Fruit fly (Drosophila melanogaster) whole organism, embryonic: ENCODE measurements around the gene CG12640.

Experiments
- Atf6 ChIP-seq: fragments of 200-800 bp; sonication (Bioruptor generic); IDR thresholded peaks from 2 replicates; pipeline ENCODE4 v1.3.6; 2022; ENCODE audit warnings: missing biosample characterization, missing genetic modification characterization
- CG10267 ChIP-seq: fragments of 200-800 bp; sonication (Bioruptor generic); optimal IDR thresholded peaks from 2 replicates; lab custom pipeline; 2018; ENCODE audit warnings: missing biosample characterization, mild to moderate bottlenecking, missing genetic modification characterization, moderate library complexity
- CG11085 ChIP-seq: fragments of 200-800 bp; sonication (Bioruptor generic); IDR thresholded peaks from 2 replicates; pipeline ENCODE4 v1.3.6; 2022; ENCODE audit warnings: missing biosample characterization, missing genetic modification characterization
- CG1233 ChIP-seq: fragments of 200-800 bp; sonication (Bioruptor generic); optimal IDR thresholded peaks from 4 replicates; lab custom pipeline; 2018; ENCODE audit warnings: missing biosample characterization, mild to moderate bottlenecking, missing genetic modification characterization
- CG17385 ChIP-seq: fragments of 200-800 bp; sonication (Bioruptor generic); optimal IDR thresholded peaks from 3 replicates; lab custom pipeline; 2018; ENCODE audit warnings: missing biosample characterization, mild to moderate bottlenecking, missing genetic modification characterization
- CG2202 ChIP-seq: fragments of 200-800 bp; sonication (Bioruptor generic); optimal IDR thresholded peaks from 2 replicates; lab custom pipeline; 2018; ENCODE audit warnings: missing biosample characterization, mild to moderate bottlenecking, missing genetic modification characterization
- CG3163 ChIP-seq: fragments of 200-800 bp; sonication (Bioruptor generic); optimal IDR thresholded peaks from 3 replicates; lab custom pipeline; 2016; ENCODE audit warnings: missing biosample characterization, missing genetic modification characterization
- CG32772 ChIP-seq: fragments of 200-800 bp; sonication (Bioruptor generic); IDR thresholded peaks from 2 replicates; pipeline ENCODE4 v1.3.6; 2022; ENCODE audit warnings: missing biosample characterization, missing genetic modification characterization
- CG3281 ChIP-seq: fragments of 200-800 bp; sonication (Bioruptor generic); optimal IDR thresholded peaks from 3 replicates; lab custom pipeline; 2017; ENCODE audit warnings: missing biosample characterization, mild to moderate bottlenecking, missing genetic modification characterization
- CG34224 ChIP-seq: fragments of 200-800 bp; sonication (Bioruptor generic); IDR thresholded peaks from 3 replicates; pipeline ENCODE4 v1.3.6; 2022; ENCODE audit warnings: missing biosample characterization, missing genetic modification characterization; ENCODE audit not compliant: partially characterized antibody
- CG3726 ChIP-seq: fragments of 200-800 bp; sonication (Bioruptor generic); IDR thresholded peaks from 3 replicates; pipeline ENCODE4, ENCODE4 v1.3.6; 2022; ENCODE audit warnings: missing biosample characterization, missing genetic modification characterization
- CG3838 ChIP-seq: fragments of 200-800 bp; sonication (Bioruptor generic); optimal IDR thresholded peaks from 3 replicates; lab custom pipeline; 2016; ENCODE audit warnings: missing biosample characterization, missing genetic modification characterization
- CG43689 ChIP-seq: fragments of 200-800 bp; sonication (Bioruptor generic); IDR thresholded peaks from 2 replicates; pipeline ENCODE4 v1.3.6; 2022; ENCODE audit warnings: missing biosample characterization, missing genetic modification characterization
- CG6765 ChIP-seq: fragments of 200-800 bp; sonication (Bioruptor generic); optimal IDR thresholded peaks from 3 replicates; lab custom pipeline; 2017; ENCODE audit warnings: missing biosample characterization, mild to moderate bottlenecking, missing genetic modification characterization
- CG7271 ChIP-seq: fragments of 200-800 bp; sonication (Bioruptor generic); optimal IDR thresholded peaks from 2 replicates; lab custom pipeline; 2018; ENCODE audit warnings: missing biosample characterization, mild to moderate bottlenecking, missing genetic modification characterization, moderate library complexity
- CG8290 ChIP-seq, 3 experiments: fragments of 200-800 bp; sonication (Bioruptor generic); optimal IDR thresholded peaks; 2 replicates each; lab custom pipeline; 2016 to 2019; ENCODE audit warnings: missing biosample characterization in 3 of 3, missing genetic modification characterization in 3 of 3, mild to moderate bottlenecking in 2 of 3, moderate library complexity in 1 of 3
- CG8765 ChIP-seq: fragments of 200-800 bp; sonication (Bioruptor generic); IDR thresholded peaks from 2 replicates; pipeline ENCODE4 v1.3.6; 2022; ENCODE audit warnings: missing biosample characterization, missing genetic modification characterization
- D ChIP-seq, 2 experiments: fragments of 200-800 bp in 1 of 2; fragments of >200 bp in 1 of 2; sonication (Bioruptor generic) in 1 of 2; optimal IDR thresholded peaks; 2 replicates in 1 of 2; 3 replicates in 1 of 2; lab custom pipeline; 2017; ENCODE audit warnings: mild to moderate bottlenecking in 1 of 2, missing biosample characterization in 1 of 2, missing genetic modification characterization in 1 of 2, missing genetic modification reagents in 1 of 2
- Elba2 ChIP-seq: fragments of 200-800 bp; sonication (Bioruptor generic); optimal IDR thresholded peaks from 3 replicates; lab custom pipeline; 2016; ENCODE audit warnings: missing biosample characterization, missing genetic modification characterization
- Gug ChIP-seq: fragments of 200-800 bp; sonication (Bioruptor generic); IDR thresholded peaks from 4 replicates; pipeline ENCODE4 v1.3.6; 2022; ENCODE audit warnings: missing biosample characterization, missing genetic modification characterization
- HHEX ChIP-seq: fragments of 200-800 bp; sonication (Bioruptor generic); optimal IDR thresholded peaks from 3 replicates; lab custom pipeline; 2017; ENCODE audit warnings: missing biosample characterization, mild to moderate bottlenecking, missing genetic modification characterization, missing genetic modification reagents
- Hr3 ChIP-seq: fragments of 200-800 bp; sonication (Bioruptor generic); optimal IDR thresholded peaks from 3 replicates; lab custom pipeline; 2016; ENCODE audit warnings: missing biosample characterization, missing genetic modification characterization
- Hr78 ChIP-seq, 2 experiments: fragments of 200-800 bp in 1 of 2; fragments of >200 bp in 1 of 2; sonication (Bioruptor generic) in 1 of 2; optimal IDR thresholded peaks; 2 replicates each; lab custom pipeline; 2017 to 2019; ENCODE audit warnings: missing biosample characterization in 2 of 2, missing genetic modification characterization in 2 of 2, mild to moderate bottlenecking in 1 of 2, moderate library complexity in 1 of 2
- NK7.1 ChIP-seq: fragments of 200-800 bp; sonication (Bioruptor generic); optimal IDR thresholded peaks from 3 replicates; lab custom pipeline; 2016; ENCODE audit warnings: missing biosample characterization, missing genetic modification characterization
- Nf-YB ChIP-seq: fragments of 200-800 bp; sonication (Bioruptor generic); optimal IDR thresholded peaks from 3 replicates; lab custom pipeline; 2019; ENCODE audit warnings: missing biosample characterization, mild to moderate bottlenecking, missing genetic modification characterization, moderate library complexity
- NfI ChIP-seq: fragments of 200-800 bp; sonication (Bioruptor generic); optimal IDR thresholded peaks from 3 replicates; lab custom pipeline; 2018; ENCODE audit warnings: missing biosample characterization, mild to moderate bottlenecking, missing genetic modification characterization, moderate library complexity
- Opbp ChIP-seq: fragments of 200-800 bp; sonication (Bioruptor generic); IDR thresholded peaks from 3 replicates; pipeline ENCODE4 v1.3.6; 2022; ENCODE audit warnings: missing biosample characterization, missing genetic modification characterization; ENCODE audit not compliant: partially characterized antibody
- Sox102F ChIP-seq: fragments of 200-800 bp; sonication (Bioruptor generic); optimal IDR thresholded peaks from 2 replicates; lab custom pipeline; 2018; ENCODE audit warnings: missing biosample characterization, mild to moderate bottlenecking, missing genetic modification characterization, moderate library complexity
- Tbp ChIP-seq: fragments of >200 bp; optimal IDR thresholded peaks from 2 replicates; lab custom pipeline; 2018; ENCODE audit warnings: missing biosample characterization, missing genetic modification characterization
- cad ChIP-seq: fragments of >200 bp; optimal IDR thresholded peaks from 2 replicates; lab custom pipeline; 2017; ENCODE audit warnings: missing biosample characterization, missing genetic modification characterization
- caup ChIP-seq: fragments of 200-800 bp; sonication (Bioruptor generic); optimal IDR thresholded peaks from 3 replicates; lab custom pipeline; 2017; ENCODE audit warnings: missing biosample characterization, mild to moderate bottlenecking, missing genetic modification characterization, moderate library complexity; ENCODE audit not compliant: severe bottlenecking
- cg ChIP-seq: fragments of 200-800 bp; sonication (Bioruptor generic); optimal IDR thresholded peaks from 3 replicates; lab custom pipeline; 2019; ENCODE audit warnings: missing biosample characterization, mild to moderate bottlenecking, missing genetic modification characterization, moderate library complexity
- croc ChIP-seq: fragments of 200-800 bp; sonication (Bioruptor generic); conservative IDR thresholded peaks from 3 replicates; pipeline ENCODE4 v1.3.6; 2022; ENCODE audit warnings: missing biosample characterization, missing genetic modification characterization
- danr ChIP-seq: fragments of 200-800 bp; sonication (Bioruptor generic); IDR thresholded peaks from 2 replicates; pipeline ENCODE4 v1.3.6; 2022; ENCODE audit warnings: missing biosample characterization, missing genetic modification characterization
- dati ChIP-seq: fragments of 200-800 bp; sonication (Bioruptor generic); IDR thresholded peaks from 2 replicates; pipeline ENCODE4 v1.3.6; 2022; ENCODE audit warnings: missing biosample characterization, missing genetic modification characterization
- disco-r ChIP-seq: fragments of 200-800 bp; sonication (Bioruptor generic); optimal IDR thresholded peaks from 2 replicates; lab custom pipeline; 2016; ENCODE audit warnings: missing biosample characterization, missing genetic modification characterization
- fd102C ChIP-seq: fragments of 200-800 bp; sonication (Bioruptor generic); optimal IDR thresholded peaks from 2 replicates; lab custom pipeline; 2018; ENCODE audit warnings: missing biosample characterization, mild to moderate bottlenecking, missing genetic modification characterization, moderate library complexity
- fd96Cb ChIP-seq: fragments of 200-800 bp; sonication (Bioruptor generic); optimal IDR thresholded peaks from 2 replicates; lab custom pipeline; 2018; ENCODE audit warnings: missing biosample characterization, mild to moderate bottlenecking, missing genetic modification characterization, moderate library complexity
- gro ChIP-seq: fragments of 200-800 bp; sonication (Bioruptor generic); optimal IDR thresholded peaks from 2 replicates; lab custom pipeline; 2016; ENCODE audit warnings: missing biosample characterization, missing genetic modification characterization
- h ChIP-seq: fragments of >200 bp; optimal IDR thresholded peaks from 2 replicates; lab custom pipeline; 2017
- ind ChIP-seq: fragments of 200-800 bp; sonication (Bioruptor generic); optimal IDR thresholded peaks from 3 replicates; lab custom pipeline; 2016; ENCODE audit warnings: missing biosample characterization, missing genetic modification characterization
- odd ChIP-seq: fragments of 200-800 bp; sonication (Bioruptor generic); optimal IDR thresholded peaks from 2 replicates; lab custom pipeline; 2017; ENCODE audit warnings: missing biosample characterization, mild to moderate bottlenecking, missing genetic modification characterization
- sima ChIP-seq: fragments of 200-800 bp; sonication (Bioruptor generic); optimal IDR thresholded peaks from 2 replicates; lab custom pipeline; 2016; ENCODE audit warnings: missing biosample characterization, missing genetic modification characterization
- sisA ChIP-seq: fragments of 200-800 bp; sonication (Bioruptor generic); IDR thresholded peaks from 2 replicates; pipeline ENCODE4 v1.3.6; 2022; ENCODE audit warnings: missing biosample characterization, missing genetic modification characterization
- sr ChIP-seq: fragments of 200-800 bp; sonication (Bioruptor generic); IDR thresholded peaks from 3 replicates; pipeline ENCODE4 v1.3.6; 2022; ENCODE audit warnings: missing biosample characterization, missing genetic modification characterization
- ssp ChIP-seq: fragments of 200-800 bp; sonication (Bioruptor generic); IDR thresholded peaks from 2 replicates; pipeline ENCODE4 v1.3.6; 2022; ENCODE audit warnings: missing biosample characterization, missing genetic modification characterization
- stwl ChIP-seq: fragments of 200-800 bp; sonication (Bioruptor generic); optimal IDR thresholded peaks from 3 replicates; lab custom pipeline; 2018; ENCODE audit warnings: missing biosample characterization, mild to moderate bottlenecking, missing genetic modification characterization, moderate library complexity
- trem ChIP-seq: fragments of 200-800 bp; optimal IDR thresholded peaks from 3 replicates; lab custom pipeline; 2019; ENCODE audit warnings: missing biosample characterization, mild to moderate bottlenecking, missing genetic modification characterization, moderate library complexity
- unc-4 ChIP-seq: fragments of 200-800 bp; sonication (Bioruptor generic); IDR thresholded peaks from 2 replicates; pipeline ENCODE4 v1.3.6; 2022; ENCODE audit warnings: missing biosample characterization, missing genetic modification characterization; ENCODE audit not compliant: partially characterized antibody
- zen ChIP-seq: fragments of 200-800 bp; sonication (Bioruptor generic); optimal IDR thresholded peaks from 3 replicates; lab custom pipeline; 2018; ENCODE audit warnings: missing biosample characterization, mild to moderate bottlenecking, missing genetic modification characterization, moderate library complexity
- zf30C ChIP-seq: fragments of 200-800 bp; sonication (Bioruptor generic); optimal IDR thresholded peaks from 3 replicates; lab custom pipeline; 2018; ENCODE audit warnings: missing biosample characterization, mild to moderate bottlenecking, missing genetic modification characterization

CG12640 gene

DNA sequence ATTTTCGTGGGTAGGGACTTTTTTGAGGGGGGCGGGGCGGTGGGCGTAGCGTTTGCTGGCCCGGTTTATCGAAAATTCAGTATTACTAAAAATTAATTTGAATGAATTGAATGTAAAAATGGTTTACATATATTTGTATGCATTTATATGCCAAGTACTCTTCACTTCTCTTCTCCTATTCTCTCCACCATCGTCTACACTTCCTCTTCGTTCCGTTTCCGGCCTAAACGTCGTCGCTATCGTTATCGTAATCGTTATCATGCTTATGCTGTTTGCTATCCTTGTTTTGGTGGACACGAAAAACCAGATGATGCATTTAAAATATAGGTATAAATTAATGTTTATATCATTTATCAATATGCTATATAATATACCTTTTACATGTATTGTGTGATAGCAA lies 29.3 kb upstream of the CG12640 start (continued):
- TF ChIP-seq fd102C (GFP tag; lab: Kevin White, UChicago) (no peak), Elba2 (no peak), CG10267 (tag; lab: Kevin White, UChicago) (peak; percentile 35), zf30C (GFP tag; lab: Kevin White, UChicago) (no peak), cad (GFP tag; lab: Kevin White, UChicago) (no peak), D (optimal IDR thresholded peaks at IDR 0.05; lab: Kevin White, UChicago) (no peak), D (GFP tag; optimal IDR thresholded peaks at IDR 0.05; lab: Kevin White, UChicago) (no peak), CG17385 (GFP tag; lab: Kevin White, UChicago) (peak; percentile 77), CG3163 (GFP tag; lab: Kevin White, UChicago) (no peak), NfI (peak; percentile 42), CG8765 (GFP tag; lab: Robert Waterston, UW) (no peak), CG3726 (no peak), Hr3 (GFP tag; lab: Kevin White, UChicago) (no peak), fd96Cb (no peak), ssp (no peak), Opbp (GFP tag; lab: Robert Waterston, UW) (no peak), CG43689 (GFP tag; lab: Robert Waterston, UW) (no peak), odd (GFP tag; lab: Kevin White, UChicago) (no peak), Nf-YB (GFP tag; lab: Kevin White, UChicago) (no peak), sr (GFP tag; lab: Robert Waterston, UW) (0 out of 3 replicates have a peak, but pooled peaks have one; percentile 28), gro (GFP tag; lab: Kevin White, UChicago) (no peak), unc-4 (GFP tag; lab: Robert Waterston, UW) (no peak), zen (tag; lab: Kevin White, UChicago) (no peak), Sox102F (GFP tag; lab: Kevin White, UChicago) (no peak), trem (peak; percentile 20), Gug (no peak), CG3281 (no peak), ind (GFP tag; lab: Kevin White, UChicago) (no peak), Atf6 (GFP tag; lab: Robert Waterston, UW) (no peak), CG3838 (no peak), CG6765 (GFP tag; lab: Kevin White, UChicago) (no peak), danr (no peak), cg (GFP tag; lab: Kevin White, UChicago) (no peak), NK7.1 (GFP tag; lab: Kevin White, UChicago) (no peak), sisA (GFP tag; lab: Robert Waterston, UW) (no peak), Hr78 (GFP tag; optimal IDR thresholded peaks at IDR 0.05; lab: Kevin White, UChicago) (no peak), CG7271 (tag; lab: Kevin White, UChicago) (peak; percentile 82), CG34224 (no peak), stwl (tag; lab: Kevin White, UChicago) (peak; percentile 44), CG11085 (GFP tag; lab: Robert Waterston, UW) (no peak), caup (GFP tag; lab: Kevin White, UChicago) (peak; percentile 52), croc (GFP tag; lab: Robert Waterston, UW) (no peak), h (lab: Kevin White, UChicago) (no peak), CG32772 (GFP tag; lab: Robert Waterston, UW) (no peak), CG2202 (tag; lab: Kevin White, UChicago) (no peak), Tbp (GFP tag; lab: Kevin White, UChicago) (no peak), dati (no peak), CG1233 (GFP tag; lab: Kevin White, UChicago) (no peak), CG8290 (GFP tag; optimal IDR thresholded peaks at IDR 0.05; lab: Kevin White, UChicago) (no peak), CG8290 (tag; optimal IDR thresholded peaks at IDR 0.05; lab: Kevin White, UChicago) (no peak), HHEX (peak; percentile 48), sima (GFP tag; lab: Kevin White, UChicago) (no peak), disco-r (GFP tag; lab: Kevin White, UChicago) (no peak)
